Worm (Caenorhabditis elegans): Measurements from ENCODE around the gene W06D12.6.

The W06D12.6 gene

ce11 chrV:17659228-17659627, 46.7 kb upstream of the W06D12.6 start, which contains the start of gene fbxa-108 (continued):
- TF ChIP-seq sox-4 (tag; optimal IDR thresholded peaks at IDR 0.05) (no peak), lin-15B (tag; optimal IDR thresholded peaks at IDR 0.05) (no peak), ztf-4 (tag; optimal IDR thresholded peaks at IDR 0.05) (no peak), pag-3 (tag; optimal IDR thresholded peaks at IDR 0.05; ENCODE audit: borderline replicate concordance, insufficient read depth) (no peak), nhr-28 (tag; optimal IDR thresholded peaks at IDR 0.05) (no peak), ceh-88 (GFP tag; IDR thresholded peaks at IDR 0.05) (no peak)

- TF ChIP-seq egl-13 (tag; optimal IDR thresholded peaks at IDR 0.05) (no peak), nhr-237 (tag; optimal IDR thresholded peaks at IDR 0.05) (no peak), dsc-1 (tag; optimal IDR thresholded peaks at IDR 0.05) (no peak), nhr-85 (tag) (no peak), lin-15B (tag; optimal IDR thresholded peaks at IDR 0.05) (no peak), F16B12.6 (tag; optimal IDR thresholded peaks at IDR 0.05) (no peak), C34B4.2 (tag; optimal IDR thresholded peaks at IDR 0.05) (no peak), ces-1 (GFP tag; optimal IDR thresholded peaks at IDR 0.05) (no peak), swsn-7 (tag; optimal IDR thresholded peaks at IDR 0.05) (no peak), ceh-8 (GFP tag; optimal IDR thresholded peaks at IDR 0.05) (no peak), pqm-1 (tag; optimal IDR thresholded peaks at IDR 0.05) (no peak), vab-15 (tag; optimal IDR thresholded peaks at IDR 0.05) (no peak)
Measured at ce11 chrV:17660003-17660402, 45.9 kb upstream of the W06D12.6 start, which contains the start of gene dgat-2. TSS of gene dgat-2 (plus strand) at chrV:17660303.

- TF ChIP-seq lin-35 (GFP tag; optimal IDR thresholded peaks at IDR 0.05), result peak in 1 of 2 experiments; percentile 4
- TF ChIP-seq nhr-20 (tag; optimal IDR thresholded peaks at IDR 0.05), result peak; percentile 44
- peak; percentile 93 for TF ChIP-seq elt-2 (tag; optimal IDR thresholded peaks at IDR 0.05)
- no peak for TF ChIP-seq lin-13 (GFP tag; optimal IDR thresholded peaks at IDR 0.05)
- peak; percentile 69 for TF ChIP-seq pqm-1 (tag; optimal IDR thresholded peaks at IDR 0.05)
Measured at ce11 chrV:17662260-17662659, 43.7 kb upstream of the W06D12.6 start.

- no peak for TF ChIP-seq ztf-11 (tag; optimal IDR thresholded peaks at IDR 0.05)
- TF ChIP-seq F16B12.6 (tag; optimal IDR thresholded peaks at IDR 0.05), result no peak
- TF ChIP-seq aly-2 (tag; optimal IDR thresholded peaks at IDR 0.05), result no peak
- TF ChIP-seq jun-1 (tag; optimal IDR thresholded peaks at IDR 0.05), result no peak
- TF ChIP-seq elt-2 (tag; optimal IDR thresholded peaks at IDR 0.05), result no peak
- TF ChIP-seq nhr-85 (tag), result no peak
- TF ChIP-seq C04F5.9 (tag; optimal IDR thresholded peaks at IDR 0.05), result no peak
- no peak for TF ChIP-seq swsn-7 (tag; optimal IDR thresholded peaks at IDR 0.05)
- TF ChIP-seq ceh-88 (GFP tag; IDR thresholded peaks at IDR 0.05), result no peak
- TF ChIP-seq nhr-84 (tag; optimal IDR thresholded peaks at IDR 0.05), result no peak
- no peak for TF ChIP-seq lin-14 (GFP tag; optimal IDR thresholded peaks at IDR 0.05)
- no peak for TF ChIP-seq hlh-17 (GFP tag; optimal IDR thresholded peaks at IDR 0.05; ENCODE audit: borderline replicate concordance)
- no peak for TF ChIP-seq tbx-2 (tag; optimal IDR thresholded peaks at IDR 0.05)
- no peak for TF ChIP-seq nhr-237 (tag; optimal IDR thresholded peaks at IDR 0.05)
- no peak for TF ChIP-seq hlh-4 (tag; optimal IDR thresholded peaks at IDR 0.05)
- TF ChIP-seq unc-98 (GFP tag; IDR thresholded peaks at IDR 0.05), result no peak
- no peak for TF ChIP-seq rnt-1 (tag; optimal IDR thresholded peaks at IDR 0.05)
- no peak for TF ChIP-seq irx-1 (tag; optimal IDR thresholded peaks at IDR 0.05)
- TF ChIP-seq ceh-90 (tag; optimal IDR thresholded peaks at IDR 0.05), result no peak
Measured at ce11 chrV:17664367-17664766, 41.5 kb upstream of the W06D12.6 start.

ce11 chrV:17665906-17666305, 40.0 kb upstream of the W06D12.6 start, which contains the start of gene F59A1.11:
TSS of gene F59A1.11 (minus strand) at chrV:17666006.
- TF ChIP-seq skn-1 (tag; optimal IDR thresholded peaks at IDR 0.05), result no peak
- no peak for TF ChIP-seq nhr-84 (tag; optimal IDR thresholded peaks at IDR 0.05)
- no peak for TF ChIP-seq egl-27 (tag; optimal IDR thresholded peaks at IDR 0.05)
- no peak for TF ChIP-seq blmp-1 (tag; optimal IDR thresholded peaks at IDR 0.05)
- TF ChIP-seq lir-3 (tag; optimal IDR thresholded peaks at IDR 0.05; ENCODE audit: poor library complexity), result no peak
- TF ChIP-seq lin-14 (GFP tag; optimal IDR thresholded peaks at IDR 0.05), result no peak
- no peak for TF ChIP-seq fkh-10 (GFP tag; optimal IDR thresholded peaks at IDR 0.05)
- no peak for TF ChIP-seq C34B4.2 (tag; optimal IDR thresholded peaks at IDR 0.05)
- TF ChIP-seq alr-1 (tag; optimal IDR thresholded peaks at IDR 0.05; ENCODE audit: borderline replicate concordance), result no peak
- no peak for TF ChIP-seq nhr-237 (tag; optimal IDR thresholded peaks at IDR 0.05)
- TF ChIP-seq sptf-1 (tag; optimal IDR thresholded peaks at IDR 0.05), result no peak
- TF ChIP-seq nhr-20 (tag; optimal IDR thresholded peaks at IDR 0.05), result no peak
- no peak for TF ChIP-seq mab-9 (GFP tag; IDR thresholded peaks at IDR 0.05)
- no peak for TF ChIP-seq unc-86 (tag; optimal IDR thresholded peaks at IDR 0.05)
- TF ChIP-seq nhr-71 (tag; optimal IDR thresholded peaks at IDR 0.05), result no peak
- no peak for TF ChIP-seq nhr-11 (tag; optimal IDR thresholded peaks at IDR 0.05)
- TF ChIP-seq C16A3.4 (tag; optimal IDR thresholded peaks at IDR 0.05), result no peak
- TF ChIP-seq ces-1 (GFP tag; optimal IDR thresholded peaks at IDR 0.05), result no peak
